Fruit fly (Drosophila melanogaster): ENCODE data around the gene Tdh.

Gene Tdh

dm6 chr3L:20497124-20497996, 30.6 kb downstream of the Tdh start, which contains the start of gene CG32425 (continued):
- no peak for TF ChIP-seq CG6791 (GFP tag; IDR thresholded peaks at IDR 0.05; ENCODE audit: partially characterized antibody)
- TF ChIP-seq Dip2 (GFP tag; IDR thresholded peaks at IDR 0.05), result no peak
- TF ChIP-seq Mes4 (GFP tag; optimal IDR thresholded peaks at IDR 0.05), result no peak
- TF ChIP-seq CG3065 (GFP tag; optimal IDR thresholded peaks at IDR 0.05), result no peak
- TF ChIP-seq CG1792 (GFP tag; optimal IDR thresholded peaks at IDR 0.05), result no peak
- no peak for TF ChIP-seq CG2875 (GFP tag; optimal IDR thresholded peaks at IDR 0.05)
- TF ChIP-seq lmd (GFP tag; IDR thresholded peaks at IDR 0.05), result no peak; the same call in 1 of the 2 replicates
- TF ChIP-seq CG13287 (GFP tag; IDR thresholded peaks at IDR 0.05; ENCODE audit: partially characterized antibody), result peak; percentile 30; the same call in 1 of the 2 replicates
- TF ChIP-seq Ptx1 (GFP tag; IDR thresholded peaks at IDR 0.05), result no peak
- no peak for TF ChIP-seq fru (optimal IDR thresholded peaks at IDR 0.05)
- no peak for TF ChIP-seq zfh1 (GFP tag; IDR thresholded peaks at IDR 0.05)
- no peak for TF ChIP-seq prd (optimal IDR thresholded peaks at IDR 0.05)
- TF ChIP-seq prd (GFP tag; IDR thresholded peaks at IDR 0.05), result no peak
- TF ChIP-seq CG9797 (GFP tag; optimal IDR thresholded peaks at IDR 0.05), result peak; percentile 35
- TF ChIP-seq dysf (GFP tag; IDR thresholded peaks at IDR 0.05), result no peak
- TF ChIP-seq CG13775 (GFP tag; optimal IDR thresholded peaks at IDR 0.05), result no peak
- TF ChIP-seq HHEX (GFP tag; optimal IDR thresholded peaks at IDR 0.05), result no peak
- TF ChIP-seq nom (GFP tag; optimal IDR thresholded peaks at IDR 0.05), result peak; percentile 7
- no peak for TF ChIP-seq H2.0 (GFP tag; IDR thresholded peaks at IDR 0.05)
- TF ChIP-seq Dip3 (GFP tag; optimal IDR thresholded peaks at IDR 0.05), result no peak
- TF ChIP-seq run (tag; optimal IDR thresholded peaks at IDR 0.05), result no peak
- no peak for TF ChIP-seq ro (GFP tag; IDR thresholded peaks at IDR 0.05)
- TF ChIP-seq CG15479 (GFP tag; optimal IDR thresholded peaks at IDR 0.05), result no peak
- no peak for TF ChIP-seq cwo (GFP tag; optimal IDR thresholded peaks at IDR 0.05)
- no peak for TF ChIP-seq CG11695 (GFP tag; IDR thresholded peaks at IDR 0.05)
- TF ChIP-seq mam (GFP tag; optimal IDR thresholded peaks at IDR 0.05), result no peak
- TF ChIP-seq Dbx (GFP tag; IDR thresholded peaks at IDR 0.05), result peak; percentile 38; the same call in 1 of the 3 replicates
- no peak for TF ChIP-seq CG2199 (GFP tag; IDR thresholded peaks at IDR 0.05)
- TF ChIP-seq Hand (GFP tag; optimal IDR thresholded peaks at IDR 0.05), result no peak
- TF ChIP-seq unpg (GFP tag; optimal IDR thresholded peaks at IDR 0.05), result no peak
- no peak for TF ChIP-seq mirr (GFP tag; optimal IDR thresholded peaks at IDR 0.05)
- no peak for TF ChIP-seq tio (GFP tag; optimal IDR thresholded peaks at IDR 0.05)
- no peak for TF ChIP-seq sens-2 (GFP tag; IDR thresholded peaks at IDR 0.05)
- TF ChIP-seq CG13624 (GFP tag; optimal IDR thresholded peaks at IDR 0.05), result no peak
- TF ChIP-seq tin (GFP tag; optimal IDR thresholded peaks at IDR 0.05), result peak; percentile 5
- TF ChIP-seq eyg (GFP tag; optimal IDR thresholded peaks at IDR 0.05), result no peak
- no peak for TF ChIP-seq emc (GFP tag; optimal IDR thresholded peaks at IDR 0.05)
- TF ChIP-seq wek (GFP tag; optimal IDR thresholded peaks at IDR 0.05), result no peak
- TF ChIP-seq CG4707 (GFP tag; optimal IDR thresholded peaks at IDR 0.05), result no peak
- no peak for TF ChIP-seq ara (GFP tag; IDR thresholded peaks at IDR 0.05)
- no peak for TF ChIP-seq toy (GFP tag; IDR thresholded peaks at IDR 0.05)
- no peak for TF ChIP-seq bsh (GFP tag; optimal IDR thresholded peaks at IDR 0.05)
- peak; percentile 69 for TF ChIP-seq Myb (GFP tag; optimal IDR thresholded peaks at IDR 0.05)
- TF ChIP-seq CG17612 (GFP tag; IDR thresholded peaks at IDR 0.05), result no peak
- TF ChIP-seq Sox100B (GFP tag; optimal IDR thresholded peaks at IDR 0.05), result no peak
- TF ChIP-seq CG6654 (GFP tag; optimal IDR thresholded peaks at IDR 0.05), result no peak
- TF ChIP-seq CG16815 (GFP tag; optimal IDR thresholded peaks at IDR 0.05), result no peak
- TF ChIP-seq MESR4 (GFP tag; optimal IDR thresholded peaks at IDR 0.05), result peak; percentile 23
- no peak for TF ChIP-seq Abd-B (GFP tag; optimal IDR thresholded peaks at IDR 0.05)
- no peak for TF ChIP-seq HLHmδ (GFP tag; optimal IDR thresholded peaks at IDR 0.05)
